Fruit fly (Drosophila melanogaster) S2 (cell line): ENCODE data around the gene Reps.

Source experiments
- CG8478 ChIP-seq: fragments of >200 bp; optimal IDR thresholded peaks from 2 replicates; lab custom pipeline; 2018
- CTCF ChIP-seq, 2 experiments: fragments of >200 bp; optimal IDR thresholded peaks; 2 replicates each; lab custom pipeline; 2018

DNA sequence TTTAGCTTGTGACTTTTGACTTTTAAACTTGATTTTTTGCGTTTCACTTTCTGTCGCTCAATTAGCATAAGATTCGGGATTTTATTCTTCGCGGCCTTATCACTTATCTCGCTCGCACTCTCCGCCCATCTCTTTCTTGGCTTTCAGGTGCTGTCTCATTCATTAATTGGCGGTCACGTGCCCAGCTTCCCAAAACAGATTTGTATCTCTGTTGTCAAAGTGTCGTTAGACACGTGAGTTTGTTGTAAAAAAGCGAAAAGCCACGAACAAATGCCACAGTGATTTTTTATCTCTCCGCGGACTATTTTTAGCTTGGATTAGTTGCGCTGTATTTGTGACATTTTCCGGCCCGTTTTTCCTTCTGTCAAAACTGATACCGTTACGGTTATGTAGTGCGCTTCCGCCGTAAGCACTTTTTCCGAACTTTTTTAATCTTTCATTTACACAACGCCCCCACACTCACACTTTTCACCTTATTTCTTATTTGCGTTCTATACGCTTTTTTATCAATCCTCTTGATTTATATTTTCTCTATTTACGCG, 49.6 kb downstream of the Reps start:
- TF ChIP-seq CG8478 (lab: Kevin White, UChicago) (no peak), CTCF (optimal IDR thresholded peaks at IDR 0.05; lab: Kevin White, UChicago) (no peak)
